Worm (Caenorhabditis elegans) whole organism, L2 larva: ENCODE results near the gene idpp-16.

Source experiments
- R02D3.7 ChIP-seq: fragments of 150-350 bp; optimal IDR thresholded peaks from 2 replicates; lab custom pipeline; 2014; ENCODE audit warnings: missing biosample characterization, missing genetic modification characterization
- ama-1 ChIP-seq: fragments of 150-350 bp; optimal IDR thresholded peaks from 2 replicates; lab custom pipeline; 2018; ENCODE audit warnings: inconsistent platforms
- elt-1 ChIP-seq: fragments of 150-350 bp; optimal IDR thresholded peaks from 2 replicates; lab custom pipeline; 2014; ENCODE audit warnings: missing biosample characterization, missing genetic modification characterization
- lin-13 ChIP-seq: fragments of 150-350 bp; optimal IDR thresholded peaks from 2 replicates; lab custom pipeline; 2014; ENCODE audit warnings: missing biosample characterization, missing genetic modification reagents, missing genetic modification characterization
- mdl-1 ChIP-seq, 2 experiments: fragments of 150-350 bp in 1 of 2; sonication (generic microtip) in 1 of 2; optimal IDR thresholded peaks; 2 replicates each; lab custom pipeline; 2017; ENCODE audit warnings: missing biosample characterization in 2 of 2, missing genetic modification characterization in 2 of 2
- nhr-11 ChIP-seq: fragments of 150-350 bp; optimal IDR thresholded peaks from 2 replicates; lab custom pipeline; 2014; ENCODE audit warnings: missing biosample characterization, missing genetic modification characterization
- nhr-77 ChIP-seq: fragments of 150-350 bp; optimal IDR thresholded peaks from 2 replicates; lab custom pipeline; 2014; ENCODE audit warnings: missing biosample characterization, missing genetic modification characterization
- snpc-4 ChIP-seq: fragments of 150-350 bp; optimal IDR thresholded peaks from 2 replicates; lab custom pipeline; 2014; ENCODE audit warnings: missing biosample characterization, missing genetic modification characterization

- TF ChIP-seq nhr-11 (tag; lab: Kevin White, UChicago) (no peak), nhr-77 (tag; lab: Kevin White, UChicago) (no peak), mdl-1 (tag; optimal IDR thresholded peaks at IDR 0.05; lab: Kevin White, UChicago) (no peak), R02D3.7 (no peak), lin-13 (GFP tag; lab: Kevin White, UChicago) (no peak), ama-1 (lab: Kevin White, UChicago) (no peak), snpc-4 (tag; lab: Kevin White, UChicago) (no peak), elt-1 (no peak)
Observed at ce11 chrV:11618173-11618572, 11.8 kb upstream of the idpp-16 start, which contains the start of gene glb-15.
